Worm (Caenorhabditis elegans): ENCODE measurements around the gene fbxa-166.

DNA sequence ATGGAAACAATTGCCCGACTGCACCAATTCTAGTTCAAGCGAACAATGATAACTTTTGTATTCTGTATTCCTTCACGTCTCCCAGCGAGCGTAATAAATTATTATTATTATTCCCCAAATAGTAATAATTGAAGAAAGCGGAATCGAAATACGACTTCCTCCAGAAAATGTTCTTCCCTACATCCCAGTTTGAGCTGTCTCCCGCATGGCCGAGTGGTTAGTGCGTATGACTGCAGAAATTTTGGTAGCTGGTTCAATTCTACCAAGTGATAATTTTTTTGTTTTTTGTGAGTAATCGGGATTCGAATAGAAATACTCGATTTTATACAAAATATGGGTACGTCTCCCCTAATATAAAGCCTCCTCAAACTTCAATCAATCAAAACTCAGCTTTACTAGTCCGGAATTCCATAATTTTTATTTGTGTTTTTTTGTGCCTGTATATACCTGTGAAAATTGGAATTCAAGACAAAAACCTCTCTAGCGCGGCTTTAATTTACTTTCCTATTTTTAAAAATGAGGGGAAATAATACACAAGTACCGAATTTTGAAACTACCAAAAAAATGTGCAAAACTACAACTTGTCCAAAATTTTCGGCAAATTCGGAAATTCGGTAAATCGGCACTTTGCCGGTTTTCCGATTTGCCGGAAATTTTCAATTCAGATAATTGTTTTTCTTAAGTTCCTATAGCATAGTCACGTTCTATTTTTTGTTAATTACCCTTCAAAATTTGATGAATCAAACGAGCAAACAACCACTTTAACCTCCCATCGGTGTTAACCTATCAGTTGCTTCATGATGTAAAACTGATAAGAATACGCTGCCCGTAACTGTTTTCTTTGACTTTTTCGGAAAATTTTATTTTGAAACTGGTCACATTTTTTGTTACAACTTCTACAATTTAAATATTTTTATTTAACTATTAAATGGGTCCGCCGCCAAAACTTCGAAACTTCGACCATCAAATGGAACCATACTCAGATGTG lies 21.5 kb downstream of the fbxa-166 start, which contains the start of gene bath-46:
- no peak for TF ChIP-seq lim-6 (tag; optimal IDR thresholded peaks at IDR 0.05)
- TF ChIP-seq unc-3 (GFP tag; conservative IDR thresholded peaks at IDR 0.05) = no peak
- TF ChIP-seq unc-3 (tag; optimal IDR thresholded peaks at IDR 0.05) = no peak
- no peak for TF ChIP-seq tbx-2 (tag; optimal IDR thresholded peaks at IDR 0.05)
- no peak for TF ChIP-seq rnt-1 (tag; optimal IDR thresholded peaks at IDR 0.05)
- no peak for TF ChIP-seq pax-1 (tag; optimal IDR thresholded peaks at IDR 0.05)
- TF ChIP-seq C08G9.2 (tag; optimal IDR thresholded peaks at IDR 0.05) = no peak
- TF ChIP-seq nhr-11 (tag; optimal IDR thresholded peaks at IDR 0.05) = no peak
- no peak for TF ChIP-seq dmd-4 (tag; optimal IDR thresholded peaks at IDR 0.05; ENCODE audit: borderline replicate concordance)
- TF ChIP-seq ceh-6 (GFP tag; optimal IDR thresholded peaks at IDR 0.05) = no peak
- TF ChIP-seq fkh-10 (GFP tag; optimal IDR thresholded peaks at IDR 0.05) = no peak
- no peak for TF ChIP-seq T23F11.4 (GFP tag; optimal IDR thresholded peaks at IDR 0.05)

Measured in whole organism, late embryonic.